Fruit fly (Drosophila melanogaster) whole organism, embryonic: ENCODE measurements around the gene CG6295.

Source experiments
- Aef1 ChIP-seq: fragments of 200-800 bp; sonication (Bioruptor generic); IDR thresholded peaks from 3 replicates; pipeline ENCODE4 v1.3.6; 2022; ENCODE audit warnings: missing biosample characterization, missing genetic modification characterization
- Asciz ChIP-seq: fragments of 200-800 bp; sonication (Bioruptor generic); optimal IDR thresholded peaks from 2 replicates; lab custom pipeline; 2017; ENCODE audit warnings: missing biosample characterization, mild to moderate bottlenecking, missing genetic modification characterization, missing genetic modification reagents
- CG10209 ChIP-seq: fragments of 200-800 bp; sonication (Bioruptor generic); optimal IDR thresholded peaks from 3 replicates; lab custom pipeline; 2017; ENCODE audit warnings: missing biosample characterization, mild to moderate bottlenecking, missing genetic modification characterization, missing genetic modification reagents
- CG10462 ChIP-seq: fragments of 200-800 bp; sonication (Bioruptor generic); optimal IDR thresholded peaks from 2 replicates; lab custom pipeline; 2016; ENCODE audit warnings: missing biosample characterization, missing genetic modification characterization
- CG11398 ChIP-seq: fragments of 200-800 bp; sonication (Bioruptor generic); optimal IDR thresholded peaks from 2 replicates; lab custom pipeline; 2016; ENCODE audit warnings: missing biosample characterization, missing genetic modification characterization
- CG11504 ChIP-seq: fragments of 200-800 bp; sonication (Bioruptor generic); optimal IDR thresholded peaks from 3 replicates; lab custom pipeline; 2019; ENCODE audit warnings: missing biosample characterization, mild to moderate bottlenecking, missing genetic modification characterization, moderate library complexity
- CG11696 ChIP-seq: fragments of 200-800 bp; sonication (Bioruptor generic); IDR thresholded peaks from 2 replicates; pipeline ENCODE4 v1.3.6; 2022; ENCODE audit warnings: missing biosample characterization, missing genetic modification characterization
- CG11723 ChIP-seq: fragments of 200-800 bp; sonication (Bioruptor generic); optimal IDR thresholded peaks from 2 replicates; lab custom pipeline; 2017; ENCODE audit warnings: missing biosample characterization, mild to moderate bottlenecking, missing genetic modification characterization
- CG13123 ChIP-seq: fragments of 200-800 bp; sonication (Bioruptor generic); optimal IDR thresholded peaks from 2 replicates; lab custom pipeline; 2016; ENCODE audit warnings: missing biosample characterization, missing genetic modification characterization
- CG14441 ChIP-seq: fragments of 200-800 bp; sonication (Bioruptor generic); IDR thresholded peaks from 2 replicates; pipeline ENCODE4 v1.3.6; 2022; ENCODE audit warnings: missing biosample characterization, missing genetic modification characterization
- CG15269 ChIP-seq: fragments of 200-800 bp; sonication (Bioruptor generic); optimal IDR thresholded peaks from 2 replicates; lab custom pipeline; 2018; ENCODE audit warnings: missing biosample characterization, mild to moderate bottlenecking, missing genetic modification characterization, moderate library complexity
- CG1603 ChIP-seq: fragments of 200-800 bp; sonication (Bioruptor generic); optimal IDR thresholded peaks from 2 replicates; lab custom pipeline; 2019; ENCODE audit warnings: missing biosample characterization, mild to moderate bottlenecking, missing genetic modification characterization, moderate library complexity
- CG17361 ChIP-seq: fragments of 200-800 bp; sonication (Bioruptor generic); IDR thresholded peaks from 3 replicates; pipeline ENCODE4 v1.3.6; 2022; ENCODE audit warnings: missing biosample characterization, missing genetic modification characterization
- CG2202 ChIP-seq: fragments of 200-800 bp; sonication (Bioruptor generic); optimal IDR thresholded peaks from 2 replicates; lab custom pipeline; 2018; ENCODE audit warnings: missing biosample characterization, mild to moderate bottlenecking, missing genetic modification characterization
- CG2889 ChIP-seq: fragments of 200-800 bp; sonication (Bioruptor generic); IDR thresholded peaks from 3 replicates; pipeline ENCODE4 v1.3.6; 2022; ENCODE audit warnings: missing biosample characterization, missing genetic modification characterization
- CG33213 ChIP-seq: fragments of 200-800 bp; sonication (Bioruptor generic); optimal IDR thresholded peaks from 3 replicates; lab custom pipeline; 2016; ENCODE audit warnings: missing biosample characterization, missing genetic modification characterization
- CG3838 ChIP-seq: fragments of 200-800 bp; sonication (Bioruptor generic); optimal IDR thresholded peaks from 3 replicates; lab custom pipeline; 2016; ENCODE audit warnings: missing biosample characterization, missing genetic modification characterization
- CG4282 ChIP-seq: fragments of 200-800 bp; sonication (Bioruptor generic); optimal IDR thresholded peaks from 2 replicates; lab custom pipeline; 2016; ENCODE audit warnings: missing biosample characterization, missing genetic modification characterization
- CG6854 ChIP-seq: fragments of 200-800 bp; sonication (Bioruptor generic); optimal IDR thresholded peaks from 3 replicates; lab custom pipeline; 2017; ENCODE audit warnings: missing biosample characterization, mild to moderate bottlenecking, missing genetic modification characterization
- CG8290 ChIP-seq, 3 experiments: fragments of 200-800 bp; sonication (Bioruptor generic); optimal IDR thresholded peaks; 2 replicates each; lab custom pipeline; 2016 to 2019; ENCODE audit warnings: missing biosample characterization in 3 of 3, missing genetic modification characterization in 3 of 3, mild to moderate bottlenecking in 2 of 3, moderate library complexity in 1 of 3
- CG8388 ChIP-seq: fragments of 200-800 bp; sonication (Bioruptor generic); optimal IDR thresholded peaks from 2 replicates; lab custom pipeline; 2019; ENCODE audit warnings: missing biosample characterization, mild to moderate bottlenecking, missing genetic modification characterization, moderate library complexity
- CG8765 ChIP-seq: fragments of 200-800 bp; sonication (Bioruptor generic); IDR thresholded peaks from 2 replicates; pipeline ENCODE4 v1.3.6; 2022; ENCODE audit warnings: missing biosample characterization, missing genetic modification characterization
- CG8944 ChIP-seq: fragments of 200-800 bp; sonication (Bioruptor generic); optimal IDR thresholded peaks from 3 replicates; lab custom pipeline; 2016; ENCODE audit warnings: missing biosample characterization, missing genetic modification characterization
- D19B ChIP-seq: fragments of 200-800 bp; sonication (Bioruptor generic); optimal IDR thresholded peaks from 2 replicates; lab custom pipeline; 2017; ENCODE audit warnings: missing biosample characterization, mild to moderate bottlenecking, missing genetic modification characterization
- Dbx ChIP-seq: fragments of 200-800 bp; sonication (Bioruptor generic); IDR thresholded peaks from 3 replicates; pipeline ENCODE4 v1.3.6; 2022; ENCODE audit warnings: missing biosample characterization, missing genetic modification characterization
- Dip3 ChIP-seq: fragments of 200-800 bp; sonication (Bioruptor generic); optimal IDR thresholded peaks from 3 replicates; lab custom pipeline; 2016; ENCODE audit warnings: missing biosample characterization, missing genetic modification characterization
- Gug ChIP-seq: fragments of 200-800 bp; sonication (Bioruptor generic); IDR thresholded peaks from 4 replicates; pipeline ENCODE4 v1.3.6; 2022; ENCODE audit warnings: missing biosample characterization, missing genetic modification characterization
- Lim3 ChIP-seq: fragments of 200-800 bp; sonication (Bioruptor generic); IDR thresholded peaks from 2 replicates; pipeline ENCODE4 v1.3.6; 2022; ENCODE audit warnings: missing biosample characterization, missing genetic modification characterization
- Meics ChIP-seq: fragments of 200-800 bp; sonication (Bioruptor generic); optimal IDR thresholded peaks from 2 replicates; lab custom pipeline; 2017; ENCODE audit warnings: missing biosample characterization, mild to moderate bottlenecking, missing genetic modification characterization
- NFAT ChIP-seq: fragments of 200-800 bp; sonication (Bioruptor generic); IDR thresholded peaks from 2 replicates; pipeline ENCODE4 v1.3.6; 2022; ENCODE audit warnings: missing biosample characterization, missing genetic modification characterization
- Nf-YB ChIP-seq: fragments of 200-800 bp; sonication (Bioruptor generic); optimal IDR thresholded peaks from 3 replicates; lab custom pipeline; 2019; ENCODE audit warnings: missing biosample characterization, mild to moderate bottlenecking, missing genetic modification characterization, moderate library complexity
- Oli ChIP-seq: fragments of 200-800 bp; sonication (Bioruptor generic); optimal IDR thresholded peaks from 2 replicates; lab custom pipeline; 2018; ENCODE audit warnings: missing biosample characterization, mild to moderate bottlenecking, missing genetic modification characterization, moderate library complexity
- Poxn ChIP-seq: fragments of 200-800 bp; sonication (Bioruptor generic); IDR thresholded peaks from 2 replicates; pipeline ENCODE4 v1.3.6; 2022; ENCODE audit warnings: missing biosample characterization, missing genetic modification characterization
- Rx ChIP-seq: fragments of 200-800 bp; sonication (Bioruptor generic); IDR thresholded peaks from 2 replicates; pipeline ENCODE4 v1.3.6; 2022; ENCODE audit warnings: missing biosample characterization, missing genetic modification characterization
- Scr ChIP-seq: fragments of 200-800 bp; sonication (Bioruptor generic); IDR thresholded peaks from 2 replicates; pipeline ENCODE4 v1.3.6; 2022; ENCODE audit warnings: missing biosample characterization, missing genetic modification characterization; ENCODE audit not compliant: partially characterized antibody
- Six4 ChIP-seq: fragments of 200-800 bp; sonication (Bioruptor generic); optimal IDR thresholded peaks from 2 replicates; lab custom pipeline; 2016; ENCODE audit warnings: missing biosample characterization, missing genetic modification characterization
- ap ChIP-seq: fragments of 200-800 bp; sonication (Bioruptor generic); IDR thresholded peaks from 2 replicates; pipeline ENCODE4 v1.3.6; 2022; ENCODE audit warnings: missing biosample characterization, missing genetic modification characterization
- esg ChIP-seq: fragments of 200-800 bp; sonication (Bioruptor generic); conservative IDR thresholded peaks from 2 replicates; pipeline ENCODE4 v1.3.6; 2022; ENCODE audit warnings: missing biosample characterization, missing genetic modification characterization
- grau ChIP-seq: fragments of 200-800 bp; optimal IDR thresholded peaks from 3 replicates; lab custom pipeline; 2019; ENCODE audit warnings: missing biosample characterization, mild to moderate bottlenecking, missing genetic modification characterization, moderate library complexity
- gt ChIP-seq: fragments of 200-800 bp; sonication (Bioruptor generic); IDR thresholded peaks from 2 replicates; pipeline ENCODE4 v1.3.6; 2022; ENCODE audit warnings: missing biosample characterization, missing genetic modification characterization
- hbn ChIP-seq: fragments of 200-800 bp; sonication (Bioruptor generic); IDR thresholded peaks from 2 replicates; pipeline ENCODE4 v1.3.6; 2022; ENCODE audit warnings: missing biosample characterization, missing genetic modification characterization; ENCODE audit not compliant: partially characterized antibody
- lola ChIP-seq, 3 experiments: fragments of >200 bp in 2 of 3; fragments of 200-800 bp in 1 of 3; sonication (Bioruptor generic) in 1 of 3; optimal IDR thresholded peaks; 2 replicates each; lab custom pipeline; 2017 to 2019; ENCODE audit warnings: missing biosample characterization in 3 of 3, missing genetic modification characterization in 3 of 3, mild to moderate bottlenecking in 1 of 3, moderate library complexity in 1 of 3
- mam ChIP-seq: fragments of 200-800 bp; sonication (Bioruptor generic); optimal IDR thresholded peaks from 3 replicates; lab custom pipeline; 2016; ENCODE audit warnings: missing biosample characterization, missing genetic modification characterization
- nau ChIP-seq: fragments of 200-800 bp; sonication (Bioruptor generic); optimal IDR thresholded peaks from 3 replicates; lab custom pipeline; 2017; ENCODE audit warnings: missing biosample characterization, mild to moderate bottlenecking, missing genetic modification characterization, missing genetic modification reagents
- nom ChIP-seq: fragments of 200-800 bp; sonication (Bioruptor generic); optimal IDR thresholded peaks from 2 replicates; lab custom pipeline; 2017; ENCODE audit warnings: missing biosample characterization, missing genetic modification characterization, mild to moderate bottlenecking, moderate library complexity, missing genetic modification reagents
- org-1 ChIP-seq: fragments of 200-800 bp; sonication (Bioruptor generic); optimal IDR thresholded peaks from 2 replicates; lab custom pipeline; 2017; ENCODE audit warnings: missing biosample characterization, missing genetic modification characterization
- sim ChIP-seq: fragments of 200-800 bp; sonication (Bioruptor generic); IDR thresholded peaks from 2 replicates; pipeline ENCODE4 v1.3.6; 2022; ENCODE audit warnings: missing biosample characterization, missing genetic modification characterization
- sr ChIP-seq: fragments of 200-800 bp; sonication (Bioruptor generic); IDR thresholded peaks from 3 replicates; pipeline ENCODE4 v1.3.6; 2022; ENCODE audit warnings: missing biosample characterization, missing genetic modification characterization
- sug ChIP-seq: fragments of 200-800 bp; optimal IDR thresholded peaks from 2 replicates; lab custom pipeline; 2019; ENCODE audit warnings: missing biosample characterization, mild to moderate bottlenecking, missing genetic modification characterization, moderate library complexity
- yki ChIP-seq: fragments of >200 bp; optimal IDR thresholded peaks from 3 replicates; lab custom pipeline; 2018
- zfh1 ChIP-seq: fragments of 200-800 bp; sonication (Bioruptor generic); IDR thresholded peaks from 3 replicates; pipeline ENCODE4 v1.3.6; 2022; ENCODE audit warnings: missing biosample characterization, missing genetic modification characterization

CG6295 gene

dm6 chr3R:26964452-26965133, 42.3 kb downstream of the CG6295 start, which contains the start of gene Tsp97E (continued):
- TF ChIP-seq CG2202 (no peak), Meics (GFP tag; lab: Kevin White, UChicago) (no peak), Scr (GFP tag; lab: Robert Waterston, UW) (peak; percentile 79), CG6854 (GFP tag; lab: Kevin White, UChicago) (no peak), CG15269 (no peak), sim (no peak), Asciz (peak; percentile 8), sr (GFP tag; lab: Robert Waterston, UW) (no peak), CG8290 (GFP tag; optimal IDR thresholded peaks at IDR 0.05; lab: Kevin White, UChicago) (no peak), CG8290 (tag; optimal IDR thresholded peaks at IDR 0.05; lab: Kevin White, UChicago) (peak in 1 of 2 experiments; percentile 5), yki (lab: Kevin White, UChicago) (no peak), mam (GFP tag; lab: Kevin White, UChicago) (no peak), Dip3 (GFP tag; lab: Kevin White, UChicago) (no peak), CG1603 (no peak), CG4282 (GFP tag; lab: Kevin White, UChicago) (no peak), esg (GFP tag; lab: Robert Waterston, UW) (no peak), CG17361 (GFP tag; lab: Robert Waterston, UW) (peak; percentile 49; the same call in 2 of the 3 replicates), CG11723 (GFP tag; lab: Kevin White, UChicago) (no peak), lola (GFP tag; optimal IDR thresholded peaks at IDR 0.05; lab: Kevin White, UChicago) (peak in 1 of 3 experiments; percentile 2), CG14441 (GFP tag; lab: Robert Waterston, UW) (no peak), CG2889 (no peak), Nf-YB (GFP tag; lab: Kevin White, UChicago) (no peak), grau (tag; lab: Kevin White, UChicago) (peak; percentile 16), Aef1 (GFP tag; lab: Robert Waterston, UW) (peak; percentile 48; the same call in 2 of the 3 replicates), CG13123 (GFP tag; lab: Kevin White, UChicago) (no peak), CG8765 (GFP tag; lab: Robert Waterston, UW) (no peak), CG3838 (GFP tag; lab: Kevin White, UChicago) (no peak), Oli (no peak), hbn (GFP tag; lab: Robert Waterston, UW) (peak; percentile 53; the same call in 1 of the 2 replicates), CG8944 (GFP tag; lab: Kevin White, UChicago) (no peak), zfh1 (GFP tag; lab: Robert Waterston, UW) (no peak), Six4 (no peak), NFAT (no peak), CG11398 (GFP tag; lab: Kevin White, UChicago) (no peak), CG11504 (tag; lab: Kevin White, UChicago) (peak; percentile 32), Gug (no peak), CG8388 (GFP tag; lab: Kevin White, UChicago) (no peak), gt (GFP tag; lab: Robert Waterston, UW) (no peak), CG11696 (no peak), D19B (no peak), nom (GFP tag; lab: Kevin White, UChicago) (no peak), nau (no peak), CG33213 (no peak), org-1 (GFP tag; lab: Kevin White, UChicago) (no peak), Poxn (GFP tag; lab: Robert Waterston, UW) (no peak), CG10462 (no peak), sug (tag; lab: Kevin White, UChicago) (no peak), ap (GFP tag; lab: Robert Waterston, UW) (no peak), Dbx (GFP tag; lab: Robert Waterston, UW) (no peak), Lim3 (GFP tag; lab: Robert Waterston, UW) (no peak), CG10209 (GFP tag; lab: Kevin White, UChicago) (no peak), Rx (GFP tag; lab: Robert Waterston, UW) (no peak)
